Fruit fly (Drosophila melanogaster): ENCODE measurements around the gene ari-1.

The ari-1 gene

DNA sequence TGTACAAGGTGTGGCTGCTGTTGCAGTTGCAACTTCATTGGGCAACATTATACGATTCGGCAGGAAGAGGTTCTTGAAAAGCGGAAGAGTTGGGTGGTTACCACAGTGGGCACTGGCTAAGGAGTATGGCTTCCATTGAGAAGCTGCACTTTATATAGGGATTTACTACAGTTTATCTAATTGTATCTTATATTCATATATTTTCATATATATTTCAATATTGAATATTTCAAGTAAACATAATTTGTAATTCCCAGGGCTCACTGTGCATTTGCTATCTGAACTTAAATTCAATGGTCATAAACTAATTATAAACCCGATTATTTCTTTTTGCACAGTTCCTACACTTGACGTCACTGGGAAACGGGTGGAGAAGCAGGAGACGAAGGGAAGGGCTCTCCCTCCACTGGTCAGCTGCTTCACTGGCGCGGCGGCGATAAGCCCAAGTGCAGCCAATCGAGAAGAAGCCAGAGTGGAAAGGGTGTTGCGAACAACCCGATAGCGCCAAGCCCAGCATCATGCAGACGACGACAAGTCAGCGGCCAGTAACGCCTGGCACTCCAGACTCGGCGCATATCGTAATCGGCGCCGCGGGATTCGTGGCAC is 42.7 kb downstream of the ari-1 start:
- TF ChIP-seq CG7045 (GFP tag; optimal IDR thresholded peaks at IDR 0.05) (peak; percentile 71), CG1620 (GFP tag; optimal IDR thresholded peaks at IDR 0.05) (no peak), pad (GFP tag; optimal IDR thresholded peaks at IDR 0.05) (peak; percentile 61), CG33017 (tag; optimal IDR thresholded peaks at IDR 0.05) (peak; percentile 82), CG12768 (GFP tag; optimal IDR thresholded peaks at IDR 0.05) (peak; percentile 80), CG11617 (GFP tag; optimal IDR thresholded peaks at IDR 0.05) (peak; percentile 82), CG14711 (tag; optimal IDR thresholded peaks at IDR 0.05) (peak; percentile 75), cic (GFP tag; optimal IDR thresholded peaks at IDR 0.05) (peak; percentile 18), Hr96 (GFP tag; optimal IDR thresholded peaks at IDR 0.05) (peak; percentile 3), Mnt (GFP tag; optimal IDR thresholded peaks at IDR 0.05) (peak; percentile 47), ovo (GFP tag; optimal IDR thresholded peaks at IDR 0.05) (no peak), Clk (GFP tag; optimal IDR thresholded peaks at IDR 0.05) (peak; percentile 39), CG5204 (GFP tag; optimal IDR thresholded peaks at IDR 0.05) (no peak), cnc (optimal IDR thresholded peaks at IDR 0.05) (no peak), kay (GFP tag; ENCODE audit: borderline replicate concordance) (no peak), bab1 (GFP tag; optimal IDR thresholded peaks at IDR 0.05) (no peak), toe (GFP tag; optimal IDR thresholded peaks at IDR 0.05) (no peak), tj (GFP tag; optimal IDR thresholded peaks at IDR 0.05) (peak; percentile 38), CG7101 (tag; optimal IDR thresholded peaks at IDR 0.05) (peak; percentile 90), Crg-1 (GFP tag; optimal IDR thresholded peaks at IDR 0.05) (peak; percentile 16)

DNA sequence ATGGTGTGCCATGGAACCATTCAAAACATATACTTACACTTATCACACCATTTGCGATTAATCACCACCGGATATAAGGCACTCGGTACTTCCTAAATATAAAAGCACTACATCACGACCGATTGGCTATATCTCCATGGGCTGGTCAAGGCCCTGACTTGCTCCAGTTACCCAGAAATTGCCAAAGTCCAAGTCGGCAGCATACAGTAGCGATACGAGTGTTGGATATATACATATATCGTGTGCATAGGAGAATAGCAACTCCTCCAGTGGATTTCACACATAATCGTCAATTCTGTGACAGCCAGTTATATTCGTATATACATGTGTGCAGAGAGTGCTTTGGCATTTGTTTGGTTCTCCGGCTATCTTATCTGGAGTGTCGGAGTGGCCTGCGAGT is 43.5 kb downstream of the ari-1 start:
- no peak for TF ChIP-seq tj (GFP tag; optimal IDR thresholded peaks at IDR 0.05)
- no peak for TF ChIP-seq Hr96 (GFP tag; optimal IDR thresholded peaks at IDR 0.05)
- TF ChIP-seq kay (GFP tag; ENCODE audit: borderline replicate concordance) = no peak
- no peak for TF ChIP-seq CG1620 (GFP tag; optimal IDR thresholded peaks at IDR 0.05)
- no peak for TF ChIP-seq CG5204 (GFP tag; optimal IDR thresholded peaks at IDR 0.05)
- no peak for TF ChIP-seq CG7101 (tag; optimal IDR thresholded peaks at IDR 0.05)
- TF ChIP-seq ovo (GFP tag; optimal IDR thresholded peaks at IDR 0.05) = no peak
- TF ChIP-seq Crg-1 (GFP tag; optimal IDR thresholded peaks at IDR 0.05) = no peak
- no peak for TF ChIP-seq cic (GFP tag; optimal IDR thresholded peaks at IDR 0.05)
- TF ChIP-seq cnc (optimal IDR thresholded peaks at IDR 0.05) = no peak
- TF ChIP-seq Mnt (GFP tag; optimal IDR thresholded peaks at IDR 0.05) = no peak
- no peak for TF ChIP-seq CG12768 (GFP tag; optimal IDR thresholded peaks at IDR 0.05)
- no peak for TF ChIP-seq pad (GFP tag; optimal IDR thresholded peaks at IDR 0.05)
- no peak for TF ChIP-seq bab1 (GFP tag; optimal IDR thresholded peaks at IDR 0.05)
- no peak for TF ChIP-seq CG14711 (tag; optimal IDR thresholded peaks at IDR 0.05)

DNA sequence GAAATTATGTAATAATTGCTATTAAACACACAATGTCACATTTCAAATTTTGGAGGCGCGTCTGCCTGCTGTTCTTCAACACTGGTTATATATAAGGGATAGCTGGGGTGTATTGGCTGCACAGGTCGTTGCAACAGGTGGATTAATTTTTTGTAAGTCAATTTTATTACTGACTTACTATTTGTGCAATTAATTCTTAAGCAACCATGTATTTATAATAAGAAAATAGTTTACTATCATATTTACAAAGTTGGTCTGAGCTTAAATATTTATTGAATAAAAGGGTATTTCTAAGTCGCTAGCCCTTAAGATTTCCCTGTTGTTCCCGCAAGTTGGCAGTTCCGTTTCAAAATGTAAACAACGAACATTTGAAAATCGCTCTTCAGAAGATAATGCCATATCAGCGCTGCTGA is 44.8 kb downstream of the ari-1 start, which contains the start of gene RhoGAP16F:
TSS of gene RhoGAP16F (plus strand) at position 336 of the 413 bp plus-strand sequence.
- TF ChIP-seq CG12768 (GFP tag; optimal IDR thresholded peaks at IDR 0.05) (peak; percentile 77), kay (GFP tag; ENCODE audit: borderline replicate concordance) (peak; percentile 77), CG1620 (GFP tag; optimal IDR thresholded peaks at IDR 0.05) (peak; percentile 93), CG11617 (GFP tag; optimal IDR thresholded peaks at IDR 0.05) (peak; percentile 89), toe (GFP tag; optimal IDR thresholded peaks at IDR 0.05) (peak; percentile 64), CG14711 (tag; optimal IDR thresholded peaks at IDR 0.05) (peak; percentile 81), cic (GFP tag; optimal IDR thresholded peaks at IDR 0.05) (peak; percentile 51), CG7101 (tag; optimal IDR thresholded peaks at IDR 0.05) (peak; percentile 90), cnc (optimal IDR thresholded peaks at IDR 0.05) (no peak), ovo (GFP tag; optimal IDR thresholded peaks at IDR 0.05) (peak; percentile 78), CG33017 (tag; optimal IDR thresholded peaks at IDR 0.05) (peak; percentile 73), Mnt (GFP tag; optimal IDR thresholded peaks at IDR 0.05) (peak; percentile 86), bab1 (GFP tag; optimal IDR thresholded peaks at IDR 0.05) (peak; percentile 93), CG5204 (GFP tag; optimal IDR thresholded peaks at IDR 0.05) (peak; percentile 75), pad (GFP tag; optimal IDR thresholded peaks at IDR 0.05) (peak; percentile 79), Clk (GFP tag; optimal IDR thresholded peaks at IDR 0.05) (no peak), Crg-1 (GFP tag; optimal IDR thresholded peaks at IDR 0.05) (peak; percentile 83), tj (GFP tag; optimal IDR thresholded peaks at IDR 0.05) (peak; percentile 68), Hr96 (GFP tag; optimal IDR thresholded peaks at IDR 0.05) (peak; percentile 86), CG7045 (GFP tag; optimal IDR thresholded peaks at IDR 0.05) (peak; percentile 60)

DNA sequence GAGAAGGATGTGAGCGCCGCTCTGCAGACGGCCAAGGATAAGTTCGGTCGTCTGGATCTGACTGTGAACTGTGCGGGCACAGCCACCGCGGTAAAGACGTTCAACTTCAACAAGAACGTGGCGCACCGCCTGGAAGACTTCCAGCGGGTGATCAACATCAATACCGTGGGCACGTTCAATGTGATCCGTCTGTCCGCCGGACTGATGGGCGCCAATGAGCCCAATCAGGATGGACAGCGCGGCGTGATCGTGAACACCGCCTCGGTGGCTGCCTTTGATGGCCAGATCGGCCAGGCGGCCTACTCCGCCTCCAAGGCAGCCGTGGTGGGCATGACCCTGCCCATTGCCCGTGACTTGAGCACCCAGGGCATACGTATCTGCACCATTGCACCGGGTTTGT is 45.5 kb downstream of the ari-1 start:
- TF ChIP-seq CG7045 (GFP tag; optimal IDR thresholded peaks at IDR 0.05) (no peak), CG33017 (tag; optimal IDR thresholded peaks at IDR 0.05) (no peak), CG12768 (GFP tag; optimal IDR thresholded peaks at IDR 0.05) (no peak), Mnt (GFP tag; optimal IDR thresholded peaks at IDR 0.05) (no peak), Crg-1 (GFP tag; optimal IDR thresholded peaks at IDR 0.05) (no peak), pad (GFP tag; optimal IDR thresholded peaks at IDR 0.05) (no peak), Clk (GFP tag; optimal IDR thresholded peaks at IDR 0.05) (no peak), kay (GFP tag; ENCODE audit: borderline replicate concordance) (no peak), bab1 (GFP tag; optimal IDR thresholded peaks at IDR 0.05) (no peak), toe (GFP tag; optimal IDR thresholded peaks at IDR 0.05) (no peak), Hr96 (GFP tag; optimal IDR thresholded peaks at IDR 0.05) (no peak), cic (GFP tag; optimal IDR thresholded peaks at IDR 0.05) (no peak)

DNA sequence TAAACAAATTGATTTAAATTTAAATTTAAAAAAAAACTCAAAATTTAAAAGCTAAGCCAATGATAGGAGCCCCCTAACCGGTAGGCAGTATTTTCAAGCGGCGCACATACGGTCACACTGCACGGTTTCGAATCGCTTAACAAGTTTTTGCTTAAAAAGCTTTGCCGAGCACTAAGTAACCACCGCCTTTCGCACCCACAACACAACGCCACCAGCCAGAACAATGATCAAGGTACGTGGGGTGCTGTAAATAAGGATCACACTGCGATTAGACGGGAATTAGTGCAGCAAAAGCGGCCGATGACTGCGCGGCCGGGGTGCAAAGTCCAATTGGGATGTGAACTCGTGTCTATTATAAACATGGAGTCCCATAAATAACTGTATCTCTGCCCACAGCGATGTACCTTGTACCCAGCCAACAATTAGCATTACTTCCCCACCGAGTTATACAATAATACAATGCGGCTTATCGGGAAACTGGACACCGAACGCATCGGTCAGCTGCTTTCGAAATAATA is 46.4 kb downstream of the ari-1 start, which contains the start of gene scu:
TSS of gene scu (plus strand) at position 101 of the 518 bp plus-strand sequence.
- TF ChIP-seq Crg-1 (GFP tag; optimal IDR thresholded peaks at IDR 0.05) = no peak
- peak; percentile 89 for TF ChIP-seq CG12768 (GFP tag; optimal IDR thresholded peaks at IDR 0.05)
- TF ChIP-seq Clk (GFP tag; optimal IDR thresholded peaks at IDR 0.05) = no peak
- TF ChIP-seq tj (GFP tag; optimal IDR thresholded peaks at IDR 0.05) = peak; percentile 56
- TF ChIP-seq bab1 (GFP tag; optimal IDR thresholded peaks at IDR 0.05) = peak; percentile 63
- TF ChIP-seq CG14711 (tag; optimal IDR thresholded peaks at IDR 0.05) = no peak
- TF ChIP-seq Mnt (GFP tag; optimal IDR thresholded peaks at IDR 0.05) = peak; percentile 80
- TF ChIP-seq CG33017 (tag; optimal IDR thresholded peaks at IDR 0.05) = peak; percentile 14
- TF ChIP-seq toe (GFP tag; optimal IDR thresholded peaks at IDR 0.05) = peak; percentile 39
- peak; percentile 24 for TF ChIP-seq CG1620 (GFP tag; optimal IDR thresholded peaks at IDR 0.05)
- no peak for TF ChIP-seq CG5204 (GFP tag; optimal IDR thresholded peaks at IDR 0.05)
- TF ChIP-seq cnc (optimal IDR thresholded peaks at IDR 0.05) = no peak
- TF ChIP-seq CG7101 (tag; optimal IDR thresholded peaks at IDR 0.05) = peak; percentile 43
- peak; percentile 36 for TF ChIP-seq ovo (GFP tag; optimal IDR thresholded peaks at IDR 0.05)
- peak; percentile 18 for TF ChIP-seq cic (GFP tag; optimal IDR thresholded peaks at IDR 0.05)
- TF ChIP-seq CG11617 (GFP tag; optimal IDR thresholded peaks at IDR 0.05) = peak; percentile 52
- peak; percentile 83 for TF ChIP-seq kay (GFP tag; ENCODE audit: borderline replicate concordance)
- peak; percentile 25 for TF ChIP-seq pad (GFP tag; optimal IDR thresholded peaks at IDR 0.05)
- no peak for TF ChIP-seq CG7045 (GFP tag; optimal IDR thresholded peaks at IDR 0.05)
- peak; percentile 75 for TF ChIP-seq Hr96 (GFP tag; optimal IDR thresholded peaks at IDR 0.05)
